Worm (Caenorhabditis elegans) whole organism, mixed stage, embryonic: Measurements from ENCODE around the gene D2023.4.

ENCODE experiments used
- M03D4.4 ChIP-seq: sonication (generic microtip); optimal IDR thresholded peaks from 2 replicates; lab custom pipeline; 2017; ENCODE audit warnings: mild to moderate bottlenecking, missing genetic modification characterization, missing compliant biosample characterization
- bed-3 ChIP-seq: fragments of 200-800 bp; sonication (Bioruptor generic); optimal IDR thresholded peaks from 3 replicates; lab custom pipeline; 2018; ENCODE audit warnings: mild to moderate bottlenecking, missing genetic modification characterization, moderate library complexity, missing compliant biosample characterization
- blmp-1 ChIP-seq: fragments of 150-350 bp; optimal IDR thresholded peaks from 2 replicates; lab custom pipeline; 2014; ENCODE audit warnings: missing biosample characterization, missing genetic modification characterization
- ceh-39 ChIP-seq: fragments of 150-350 bp; optimal IDR thresholded peaks from 2 replicates; lab custom pipeline; 2014; ENCODE audit warnings: missing biosample characterization, missing genetic modification characterization
- ceh-43 ChIP-seq: fragments of 200-800 bp; sonication (Bioruptor generic); optimal IDR thresholded peaks from 2 replicates; lab custom pipeline; 2018; ENCODE audit warnings: mild to moderate bottlenecking, missing genetic modification characterization, moderate library complexity, missing compliant biosample characterization
- ceh-83 ChIP-seq: fragments of 200-800 bp; sonication (Bioruptor generic); optimal IDR thresholded peaks from 2 replicates; lab custom pipeline; 2018; ENCODE audit warnings: mild to moderate bottlenecking, missing genetic modification characterization, missing compliant biosample characterization
- ces-1 ChIP-seq: fragments of 150-350 bp; optimal IDR thresholded peaks from 2 replicates; lab custom pipeline; 2014; ENCODE audit warnings: missing biosample characterization, missing genetic modification reagents, missing genetic modification characterization
- cnd-1 ChIP-seq: fragments of 200-800 bp; sonication (Bioruptor generic); optimal IDR thresholded peaks from 2 replicates; lab custom pipeline; 2018; ENCODE audit warnings: mild to moderate bottlenecking, missing genetic modification characterization, missing compliant biosample characterization
- drap-1 ChIP-seq: fragments of 200-800 bp; sonication (Bioruptor generic); optimal IDR thresholded peaks from 3 replicates; lab custom pipeline; 2018; ENCODE audit warnings: mild to moderate bottlenecking, missing genetic modification characterization, missing compliant biosample characterization
- elt-1 ChIP-seq: sonication (generic microtip); optimal IDR thresholded peaks from 2 replicates; lab custom pipeline; 2017; ENCODE audit warnings: missing genetic modification characterization, mild to moderate bottlenecking, missing compliant biosample characterization, antibody characterized with exemption, moderate library complexity, borderline replicate concordance; ENCODE audit not compliant: insufficient read depth
- elt-3 ChIP-seq: fragments of 150-350 bp; optimal IDR thresholded peaks from 2 replicates; lab custom pipeline; 2014; ENCODE audit warnings: missing biosample characterization, missing genetic modification characterization
- flh-1 ChIP-seq: fragments of 200-800 bp; sonication (Bioruptor generic); optimal IDR thresholded peaks from 2 replicates; lab custom pipeline; 2018; ENCODE audit warnings: mild to moderate bottlenecking, missing genetic modification characterization, moderate library complexity, missing compliant biosample characterization
- ham-2 ChIP-seq: fragments of 200-800 bp; sonication (Bioruptor generic); optimal IDR thresholded peaks from 2 replicates; lab custom pipeline; 2018; ENCODE audit warnings: mild to moderate bottlenecking, missing genetic modification characterization, missing compliant biosample characterization
- hlh-1 ChIP-seq: fragments of 150-350 bp; optimal IDR thresholded peaks from 2 replicates; lab custom pipeline; 2014; ENCODE audit warnings: missing biosample characterization, missing genetic modification reagents, missing genetic modification characterization
- lin-13 ChIP-seq: fragments of 150-350 bp; optimal IDR thresholded peaks from 2 replicates; lab custom pipeline; 2014; ENCODE audit warnings: missing biosample characterization, missing genetic modification characterization
- lin-32 ChIP-seq: fragments of 200-800 bp; sonication (Bioruptor generic); optimal IDR thresholded peaks from 2 replicates; lab custom pipeline; 2018; ENCODE audit warnings: mild to moderate bottlenecking, missing genetic modification characterization, missing compliant biosample characterization
- lsy-2 ChIP-seq: fragments of 150-350 bp; optimal IDR thresholded peaks from 2 replicates; lab custom pipeline; 2014; ENCODE audit warnings: missing biosample characterization, missing genetic modification characterization
- mab-5 ChIP-seq: fragments of 150-350 bp; optimal IDR thresholded peaks from 2 replicates; lab custom pipeline; 2014; ENCODE audit warnings: missing biosample characterization, missing genetic modification characterization
- mep-1 ChIP-seq: fragments of 150-350 bp; optimal IDR thresholded peaks from 2 replicates; lab custom pipeline; 2017; ENCODE audit warnings: missing biosample characterization, missing genetic modification reagents, missing genetic modification characterization, inconsistent platforms
- mls-2 ChIP-seq: sonication (generic microtip); optimal IDR thresholded peaks from 2 replicates; lab custom pipeline; 2016; ENCODE audit warnings: mild to moderate bottlenecking, missing genetic modification characterization, moderate library complexity, missing compliant biosample characterization
- nhr-2 ChIP-seq: fragments of 150-350 bp; optimal IDR thresholded peaks from 2 replicates; lab custom pipeline; 2014; ENCODE audit warnings: missing biosample characterization, missing genetic modification characterization
- nhr-28 ChIP-seq: fragments of 150-350 bp; optimal IDR thresholded peaks from 2 replicates; lab custom pipeline; 2014; ENCODE audit warnings: missing biosample characterization, missing genetic modification characterization
- pha-4 ChIP-seq: fragments of 150-350 bp; optimal IDR thresholded peaks from 2 replicates; lab custom pipeline; 2018; ENCODE audit warnings: missing biosample characterization, missing genetic modification reagents, missing genetic modification characterization
- sem-2 ChIP-seq: fragments of 200-800 bp; sonication (Bioruptor generic); optimal IDR thresholded peaks from 2 replicates; lab custom pipeline; 2018; ENCODE audit warnings: mild to moderate bottlenecking, missing genetic modification characterization, missing compliant biosample characterization
- sptf-1 ChIP-seq: sonication (generic microtip); optimal IDR thresholded peaks from 2 replicates; lab custom pipeline; 2017; ENCODE audit warnings: mild to moderate bottlenecking, missing genetic modification characterization, moderate library complexity, missing compliant biosample characterization
- unc-120 ChIP-seq: sonication (generic microtip); optimal IDR thresholded peaks from 2 replicates; lab custom pipeline; 2017; ENCODE audit warnings: missing genetic modification characterization, missing compliant biosample characterization; ENCODE audit not compliant: poor library complexity, severe bottlenecking
- unc-39 ChIP-seq: fragments of 150-350 bp; optimal IDR thresholded peaks from 2 replicates; lab custom pipeline; 2014; ENCODE audit warnings: missing biosample characterization, missing genetic modification characterization
- unc-62 ChIP-seq: fragments of 150-350 bp; optimal IDR thresholded peaks from 2 replicates; lab custom pipeline; 2014; ENCODE audit warnings: missing biosample characterization, missing genetic modification reagents, missing genetic modification characterization
- zip-8 ChIP-seq: fragments of 150-350 bp; optimal IDR thresholded peaks from 2 replicates; lab custom pipeline; 2014; ENCODE audit warnings: missing biosample characterization, missing genetic modification characterization
- ztf-11 ChIP-seq: fragments of 150-350 bp; optimal IDR thresholded peaks from 2 replicates; lab custom pipeline; 2014; ENCODE audit warnings: missing biosample characterization, missing genetic modification characterization

D2023.4 gene

DNA sequence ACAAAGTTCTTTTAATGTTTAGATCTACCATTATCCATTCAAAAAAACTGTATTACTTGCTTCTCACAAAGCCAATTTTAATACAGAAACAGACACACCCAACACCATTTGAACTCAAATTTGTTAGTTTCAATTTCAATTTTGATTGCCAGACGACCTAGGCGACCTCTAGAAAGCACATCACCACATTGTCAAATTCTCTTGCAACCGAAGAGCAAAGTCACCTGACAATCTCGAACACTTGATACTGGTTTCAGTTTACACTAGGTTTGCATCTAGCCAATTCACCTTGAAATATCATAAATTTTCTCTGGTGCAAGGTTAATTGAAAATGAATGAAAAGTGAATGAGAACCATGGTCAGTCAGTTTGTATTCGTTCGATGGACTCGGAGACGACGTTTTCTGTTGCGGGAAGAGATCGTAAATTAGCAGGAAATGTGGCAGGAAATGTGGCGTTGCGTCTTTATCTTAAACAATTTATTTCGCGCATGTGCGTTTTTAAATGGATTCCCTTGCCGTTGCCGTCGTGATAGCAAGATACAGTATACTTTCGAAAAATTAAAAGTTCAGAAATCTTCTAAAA is 28.2 kb downstream of the D2023.4 start:
- TF ChIP-seq unc-39 (tag; lab: Kevin White, UChicago) (no peak), lsy-2 (tag; lab: Kevin White, UChicago) (no peak), ham-2 (GFP tag; lab: Kevin White, UChicago) (no peak), lin-13 (tag; lab: Kevin White, UChicago) (no peak), ces-1 (GFP tag; lab: Kevin White, UChicago) (no peak), pha-4 (tag; lab: Kevin White, UChicago) (no peak)

- TF ChIP-seq ceh-39 (tag; lab: Kevin White, UChicago) (no peak), elt-3 (tag; lab: Kevin White, UChicago) (no peak), flh-1 (no peak), lsy-2 (tag; lab: Kevin White, UChicago) (no peak), lin-13 (tag; lab: Kevin White, UChicago) (no peak), unc-62 (GFP tag; lab: Kevin White, UChicago) (no peak), ztf-11 (tag; lab: Kevin White, UChicago) (no peak), nhr-2 (tag; lab: Kevin White, UChicago) (no peak), mep-1 (no peak), M03D4.4 (tag; lab: Kevin White, UChicago) (no peak), elt-1 (tag; lab: Kevin White, UChicago) (no peak), unc-120 (tag; lab: Kevin White, UChicago) (no peak), bed-3 (GFP tag; lab: Kevin White, UChicago) (no peak), sem-2 (no peak), drap-1 (GFP tag; lab: Kevin White, UChicago) (no peak)
These were observed 29.2 kb downstream of the D2023.4 start for ce11 chrV:11796343-11796742.

- no peak for TF ChIP-seq elt-1 (tag; lab: Kevin White, UChicago)
- TF ChIP-seq unc-39 (tag; lab: Kevin White, UChicago): no peak
These were observed 30.2 kb downstream of the D2023.4 start for ce11 chrV:11795352-11795751.

- TF ChIP-seq ham-2 (GFP tag; lab: Kevin White, UChicago) (no peak), sptf-1 (no peak), elt-1 (tag; lab: Kevin White, UChicago) (no peak), mab-5 (tag; lab: Kevin White, UChicago) (no peak), elt-3 (tag; lab: Kevin White, UChicago) (no peak), sem-2 (no peak), nhr-28 (tag; lab: Kevin White, UChicago) (no peak), cnd-1 (tag; lab: Kevin White, UChicago) (no peak), ceh-43 (no peak), ceh-39 (tag; lab: Kevin White, UChicago) (no peak), blmp-1 (no peak), lin-32 (GFP tag; lab: Kevin White, UChicago) (no peak), unc-39 (tag; lab: Kevin White, UChicago) (no peak), pha-4 (tag; lab: Kevin White, UChicago) (no peak), drap-1 (GFP tag; lab: Kevin White, UChicago) (no peak), zip-8 (no peak), ceh-83 (GFP tag; lab: Kevin White, UChicago) (no peak), mls-2 (tag; lab: Kevin White, UChicago) (no peak)
- TF ChIP-seq, all 35 proteins: peak for 0
These were observed 31.4 kb downstream of the D2023.4 start for ce11 chrV:11794172-11794571.

DNA sequence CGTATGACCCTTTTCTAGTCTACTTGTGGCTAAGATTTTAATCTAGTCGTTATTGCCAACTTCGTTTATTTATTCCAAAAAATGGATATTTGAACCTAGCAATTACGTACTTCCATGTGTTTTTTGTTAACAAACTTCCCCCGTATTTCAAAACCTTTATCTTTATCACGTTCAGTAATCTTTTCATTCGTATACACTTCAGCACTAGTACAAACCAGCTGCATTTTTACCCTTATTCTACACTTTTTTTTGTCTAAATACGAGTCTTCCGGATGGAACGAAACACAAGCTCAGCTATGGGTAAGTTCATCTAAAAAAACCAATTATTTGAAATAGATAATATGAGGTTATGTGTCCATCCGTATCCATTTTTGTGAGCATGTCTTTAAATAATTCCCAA is 36.1 kb downstream of the D2023.4 start, which contains the start of gene D2023.1:
D2023.1 (plus strand) TSS at position 77 of the 400 bp plus-strand sequence.
- TF ChIP-seq hlh-1 (tag; lab: Kevin White, UChicago) (no peak), drap-1 (GFP tag; lab: Kevin White, UChicago) (no peak), zip-8 (no peak), nhr-28 (tag; lab: Kevin White, UChicago) (no peak), lin-13 (tag; lab: Kevin White, UChicago) (no peak), pha-4 (tag; lab: Kevin White, UChicago) (no peak), sem-2 (no peak), ceh-43 (no peak), mep-1 (no peak), nhr-2 (tag; lab: Kevin White, UChicago) (no peak), ces-1 (GFP tag; lab: Kevin White, UChicago) (no peak), elt-1 (tag; lab: Kevin White, UChicago) (no peak), lin-32 (GFP tag; lab: Kevin White, UChicago) (no peak), blmp-1 (no peak), ztf-11 (tag; lab: Kevin White, UChicago) (no peak)
